Fruit fly (Drosophila melanogaster): ENCODE results near the gene CG14298.

The CG14298 gene

DNA sequence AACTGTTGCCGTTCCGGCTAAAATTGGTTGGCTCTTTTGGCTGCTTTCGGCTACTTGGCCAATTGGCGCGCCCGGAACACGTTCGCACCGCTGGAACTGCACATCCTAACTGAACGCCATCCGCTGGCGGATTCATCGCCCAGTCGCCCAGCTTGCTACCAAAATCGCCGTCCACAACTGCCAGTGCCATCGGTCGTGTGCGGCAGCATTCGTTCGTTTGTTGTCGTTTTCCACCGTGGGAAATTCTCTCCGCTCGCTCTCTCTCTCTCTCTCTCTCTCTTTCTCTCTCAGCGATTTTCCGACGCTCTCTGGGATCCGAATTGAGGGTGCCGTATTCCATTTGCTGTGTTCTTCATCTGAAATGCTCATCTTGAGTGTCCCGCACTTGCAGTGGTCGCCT lies 26.2 kb upstream of the CG14298 start, which contains the start of gene Octalpha2R (continued):
- TF ChIP-seq Hmr (GFP tag; optimal IDR thresholded peaks at IDR 0.05): peak; percentile 9
- TF ChIP-seq H15 (GFP tag; IDR thresholded peaks at IDR 0.05): no peak
- TF ChIP-seq usp (GFP tag; optimal IDR thresholded peaks at IDR 0.05): no peak
- TF ChIP-seq HLH4C (GFP tag; IDR thresholded peaks at IDR 0.05; ENCODE audit: partially characterized antibody): peak; percentile 15; the same call in 1 of the 3 replicates
- 0 out of 2 replicates have a peak, but pooled peaks have one; percentile 7 for TF ChIP-seq al (GFP tag; IDR thresholded peaks at IDR 0.05)
- TF ChIP-seq phol (tag; optimal IDR thresholded peaks at IDR 0.05): no peak
- TF ChIP-seq ro (GFP tag; IDR thresholded peaks at IDR 0.05): no peak
- no peak for TF ChIP-seq crc (GFP tag; optimal IDR thresholded peaks at IDR 0.05)
- no peak for TF ChIP-seq CG30431 (GFP tag; optimal IDR thresholded peaks at IDR 0.05)
- TF ChIP-seq CG6272 (GFP tag; IDR thresholded peaks at IDR 0.05): no peak
- no peak for TF ChIP-seq prd (optimal IDR thresholded peaks at IDR 0.05)
- TF ChIP-seq prd (GFP tag; IDR thresholded peaks at IDR 0.05): no peak
- no peak for TF ChIP-seq Sry-β (GFP tag; optimal IDR thresholded peaks at IDR 0.05)
- no peak for TF ChIP-seq CG2889 (GFP tag; IDR thresholded peaks at IDR 0.05)
- TF ChIP-seq CG10267 (tag; optimal IDR thresholded peaks at IDR 0.05): no peak
- TF ChIP-seq cwo (GFP tag; optimal IDR thresholded peaks at IDR 0.05): no peak
- no peak for TF ChIP-seq CG7786 (GFP tag; optimal IDR thresholded peaks at IDR 0.05)
- no peak for TF ChIP-seq Oaz (GFP tag; IDR thresholded peaks at IDR 0.05)
- no peak for TF ChIP-seq CG14441 (GFP tag; IDR thresholded peaks at IDR 0.05)
- no peak for TF ChIP-seq CG32772 (GFP tag; IDR thresholded peaks at IDR 0.05)
- no peak for TF ChIP-seq Usf (GFP tag; optimal IDR thresholded peaks at IDR 0.05)
- no peak for TF ChIP-seq unpg (GFP tag; optimal IDR thresholded peaks at IDR 0.05)
- TF ChIP-seq CG12659 (GFP tag; optimal IDR thresholded peaks at IDR 0.05): no peak
- no peak for TF ChIP-seq onecut (GFP tag; IDR thresholded peaks at IDR 0.05)
- no peak for TF ChIP-seq Stat92E (GFP tag; optimal IDR thresholded peaks at IDR 0.05)
- no peak for TF ChIP-seq eyg (GFP tag; optimal IDR thresholded peaks at IDR 0.05)
- TF ChIP-seq sc (optimal IDR thresholded peaks at IDR 0.05): no peak
- no peak for TF ChIP-seq sc (GFP tag; optimal IDR thresholded peaks at IDR 0.05)
- TF ChIP-seq CG8290 (GFP tag; optimal IDR thresholded peaks at IDR 0.05): no peak
- TF ChIP-seq CG8290 (tag; optimal IDR thresholded peaks at IDR 0.05): peak in 1 of 2 experiments; percentile 43
- peak; percentile 61; the same call in 1 of the 3 replicates for TF ChIP-seq so (GFP tag; IDR thresholded peaks at IDR 0.05)
- TF ChIP-seq az2 (GFP tag; optimal IDR thresholded peaks at IDR 0.05): no peak
- no peak for TF ChIP-seq Vsx1 (GFP tag; optimal IDR thresholded peaks at IDR 0.05)
- TF ChIP-seq lola (GFP tag; optimal IDR thresholded peaks at IDR 0.05): no peak
- no peak for TF ChIP-seq Scr (GFP tag; IDR thresholded peaks at IDR 0.05; ENCODE audit: partially characterized antibody)
- peak; percentile 34; the same call in 1 of the 3 replicates for TF ChIP-seq CG7963 (GFP tag; IDR thresholded peaks at IDR 0.05; ENCODE audit: partially characterized antibody)
- no peak for TF ChIP-seq Fer2 (tag; optimal IDR thresholded peaks at IDR 0.05)
- TF ChIP-seq danr (GFP tag; IDR thresholded peaks at IDR 0.05): no peak
- peak; percentile 48; the same call in 1 of the 2 replicates for TF ChIP-seq CG42726 (GFP tag; IDR thresholded peaks at IDR 0.05; ENCODE audit: partially characterized antibody)
- no peak for TF ChIP-seq ATbp (GFP tag; optimal IDR thresholded peaks at IDR 0.05)
- TF ChIP-seq gem (tag; optimal IDR thresholded peaks at IDR 0.05): no peak
- no peak for TF ChIP-seq Dp (GFP tag; optimal IDR thresholded peaks at IDR 0.05)
- TF ChIP-seq sisA (GFP tag; IDR thresholded peaks at IDR 0.05): peak; percentile 7; the same call in 1 of the 2 replicates
- TF ChIP-seq CG32532 (GFP tag; IDR thresholded peaks at IDR 0.05): peak; percentile 46; the same call in 1 of the 2 replicates
- no peak for TF ChIP-seq Hr3 (GFP tag; optimal IDR thresholded peaks at IDR 0.05)
- TF ChIP-seq Drgx (GFP tag; IDR thresholded peaks at IDR 0.05): no peak
- no peak for TF ChIP-seq otp (GFP tag; IDR thresholded peaks at IDR 0.05)
- no peak for TF ChIP-seq Poxn (GFP tag; IDR thresholded peaks at IDR 0.05)
- no peak for TF ChIP-seq lbe (GFP tag; optimal IDR thresholded peaks at IDR 0.05)
- peak; percentile 93 for TF ChIP-seq Deaf1 (tag; optimal IDR thresholded peaks at IDR 0.05)
- no peak for TF ChIP-seq CG10431 (GFP tag; optimal IDR thresholded peaks at IDR 0.05)
- no peak for TF ChIP-seq Bdp1 (GFP tag; optimal IDR thresholded peaks at IDR 0.05)
